Fruit fly (Drosophila melanogaster): ENCODE data around the gene Nmd3.

DNA sequence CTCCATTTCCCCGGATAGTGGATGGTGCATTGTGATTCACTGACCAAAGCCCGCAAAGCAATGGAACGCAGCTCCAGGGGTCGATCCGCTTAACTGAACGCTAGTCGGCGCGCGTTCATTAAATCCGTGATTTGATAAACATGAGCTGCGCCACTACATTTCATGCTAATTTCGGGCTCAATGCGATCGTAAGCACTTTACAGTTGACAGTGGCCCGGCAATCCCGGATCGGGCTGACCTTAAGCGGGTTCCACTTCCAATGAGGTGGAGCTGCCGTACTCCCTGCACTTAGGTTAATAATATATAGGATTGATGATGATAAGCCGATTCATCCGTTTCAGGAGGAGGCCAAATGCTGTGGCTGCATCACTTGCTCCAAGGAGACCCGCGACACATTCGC lies 19.3 kb upstream of the Nmd3 start, which contains the start of gene FarO:
- TF ChIP-seq CG6765 (GFP tag; optimal IDR thresholded peaks at IDR 0.05) (no peak), Neu2 (GFP tag; optimal IDR thresholded peaks at IDR 0.05; ENCODE audit: borderline replicate concordance) (no peak), sisA (GFP tag; IDR thresholded peaks at IDR 0.05) (no peak), CG17612 (GFP tag; IDR thresholded peaks at IDR 0.05) (no peak), CG9876 (GFP tag; optimal IDR thresholded peaks at IDR 0.05) (no peak), BEAF-32 (GFP tag; optimal IDR thresholded peaks at IDR 0.05) (no peak), kah (GFP tag; optimal IDR thresholded peaks at IDR 0.05) (no peak), exex (tag; optimal IDR thresholded peaks at IDR 0.05) (no peak), trem (tag; optimal IDR thresholded peaks at IDR 0.05) (no peak), Dp (GFP tag; optimal IDR thresholded peaks at IDR 0.05) (no peak)

All from whole organism, embryonic.